Worm (Caenorhabditis elegans): ENCODE data around the gene taf-3.

DNA sequence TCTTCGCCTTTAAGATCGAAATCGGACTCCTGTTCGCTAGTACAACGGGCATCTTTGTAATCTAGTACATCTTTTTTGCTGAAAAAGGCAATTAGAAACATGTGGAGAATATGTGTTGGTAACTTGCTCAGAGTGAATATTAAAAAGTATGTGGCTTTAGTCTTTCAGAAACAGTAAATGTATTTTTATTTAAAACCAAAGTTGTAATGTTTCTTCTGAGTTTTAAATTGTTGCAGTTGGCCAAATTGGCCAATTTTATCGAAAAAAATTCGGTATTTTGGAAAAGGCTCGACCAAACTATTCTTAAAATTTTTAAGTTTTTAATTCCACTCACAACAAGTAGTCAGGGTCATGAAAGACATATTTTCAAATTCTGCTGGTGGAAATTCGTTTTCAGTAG lies 49.1 kb upstream of the taf-3 start, which contains the start of gene F52E10.2:
- TF ChIP-seq fkh-10 (GFP tag; optimal IDR thresholded peaks at IDR 0.05) = no peak
- no peak for TF ChIP-seq pha-4 (tag; optimal IDR thresholded peaks at IDR 0.05)
- TF ChIP-seq ets-4 (tag; optimal IDR thresholded peaks at IDR 0.05) = no peak

All from whole organism, late embryonic.